Worm (Caenorhabditis elegans) whole organism, young adult: ENCODE data around the gene W04G3.13.

Experiments
- C06A6.2 ChIP-seq: fragments of 200-800 bp; sonication (Bioruptor generic); conservative IDR thresholded peaks from 2 replicates; pipeline ENCODE4 v1.3.6; 2022; ENCODE audit warnings: missing genetic modification characterization, missing compliant biosample characterization
- F37B4.10 ChIP-seq: fragments of 200-800 bp; sonication (Bioruptor generic); IDR thresholded peaks from 2 replicates; pipeline ENCODE4 v1.3.6; 2022; ENCODE audit warnings: missing genetic modification characterization, missing compliant biosample characterization
- F39B2.1 ChIP-seq: fragments of 200-800 bp; sonication (Bioruptor generic); IDR thresholded peaks from 2 replicates; pipeline ENCODE4 v1.3.6; 2022; ENCODE audit warnings: missing genetic modification reagents, missing genetic modification characterization, missing compliant biosample characterization
- F52B5.7 ChIP-seq: sonication (generic microtip); optimal IDR thresholded peaks from 2 replicates; lab custom pipeline; 2016; ENCODE audit warnings: mild to moderate bottlenecking, missing genetic modification characterization, missing compliant biosample characterization
- K12H6.12 ChIP-seq: fragments of 200-800 bp; sonication (Bioruptor generic); optimal IDR thresholded peaks from 2 replicates; lab custom pipeline; 2018; ENCODE audit warnings: mild to moderate bottlenecking, missing genetic modification characterization, missing compliant biosample characterization
- Y53F4B.3 ChIP-seq: fragments of 200-800 bp; sonication (Bioruptor generic); IDR thresholded peaks from 2 replicates; pipeline ENCODE4 v1.3.6; 2022; ENCODE audit warnings: missing genetic modification reagents, missing genetic modification characterization, missing compliant biosample characterization
- Y67H2A.10 ChIP-seq: fragments of 200-800 bp; sonication (Bioruptor generic); conservative IDR thresholded peaks from 2 replicates; pipeline ENCODE4 v1.3.6; 2022; ENCODE audit warnings: missing genetic modification reagents, missing genetic modification characterization, missing compliant biosample characterization
- Y95B8A.8 ChIP-seq: fragments of 200-800 bp; sonication (Bioruptor generic); IDR thresholded peaks from 2 replicates; pipeline ENCODE4 v1.3.6; 2022; ENCODE audit warnings: missing genetic modification reagents, missing genetic modification characterization, missing compliant biosample characterization
- akir-1 ChIP-seq: fragments of 200-800 bp; sonication (Bioruptor generic); optimal IDR thresholded peaks from 2 replicates; lab custom pipeline; 2018; ENCODE audit warnings: mild to moderate bottlenecking, missing genetic modification characterization, moderate library complexity, missing compliant biosample characterization
- athp-1 ChIP-seq: sonication (generic microtip); optimal IDR thresholded peaks from 2 replicates; lab custom pipeline; 2017; ENCODE audit warnings: mild to moderate bottlenecking, missing genetic modification characterization, missing compliant biosample characterization
- attf-3 ChIP-seq: fragments of 200-800 bp; sonication (Bioruptor generic); conservative IDR thresholded peaks from 2 replicates; pipeline ENCODE4 v1.3.6; 2022; ENCODE audit warnings: missing genetic modification reagents, missing genetic modification characterization, missing compliant biosample characterization
- attf-6 ChIP-seq: fragments of 200-800 bp; sonication (Bioruptor generic); IDR thresholded peaks from 2 replicates; pipeline ENCODE4 v1.3.6; 2022; ENCODE audit warnings: missing genetic modification reagents, missing genetic modification characterization, missing compliant biosample characterization
- cebp-2 ChIP-seq: fragments of 200-800 bp; sonication (Bioruptor generic); IDR thresholded peaks from 2 replicates; pipeline ENCODE4 v1.3.6; 2022; ENCODE audit warnings: missing genetic modification characterization, missing compliant biosample characterization
- ceh-79 ChIP-seq: sonication (generic microtip); optimal IDR thresholded peaks from 2 replicates; lab custom pipeline; 2017; ENCODE audit warnings: mild to moderate bottlenecking, missing genetic modification characterization, missing compliant biosample characterization
- ceh-91 ChIP-seq: fragments of 200-800 bp; sonication (Bioruptor generic); IDR thresholded peaks from 2 replicates; pipeline ENCODE4 v1.3.6; 2022; ENCODE audit warnings: missing genetic modification reagents, missing genetic modification characterization, missing compliant biosample characterization
- dox-1 ChIP-seq: fragments of 200-800 bp; sonication (Bioruptor generic); IDR thresholded peaks from 2 replicates; pipeline ENCODE4 v1.3.6; 2022; ENCODE audit warnings: missing genetic modification reagents, missing genetic modification characterization, missing compliant biosample characterization
- egl-18 ChIP-seq: fragments of 200-800 bp; sonication (Bioruptor generic); IDR thresholded peaks from 2 replicates; pipeline ENCODE4 v1.3.6; 2022; ENCODE audit warnings: missing genetic modification reagents, missing genetic modification characterization, missing compliant biosample characterization
- egl-44 ChIP-seq: fragments of 200-800 bp; sonication (Bioruptor generic); IDR thresholded peaks from 2 replicates; pipeline ENCODE4 v1.3.6; 2022; ENCODE audit warnings: missing genetic modification reagents, missing genetic modification characterization, missing compliant biosample characterization
- egrh-3 ChIP-seq: fragments of 200-800 bp; sonication (Bioruptor generic); IDR thresholded peaks from 2 replicates; pipeline ENCODE4 v1.3.6; 2022; ENCODE audit warnings: missing genetic modification reagents, missing genetic modification characterization, missing compliant biosample characterization
- ekl-4 ChIP-seq: fragments of 200-800 bp; sonication (Bioruptor generic); IDR thresholded peaks from 2 replicates; pipeline ENCODE4 v1.3.6; 2022; ENCODE audit warnings: missing genetic modification reagents, missing genetic modification characterization, missing compliant biosample characterization
- fkh-3 ChIP-seq: sonication (generic microtip); optimal IDR thresholded peaks from 2 replicates; lab custom pipeline; 2016; ENCODE audit warnings: mild to moderate bottlenecking, missing genetic modification characterization, missing compliant biosample characterization
- gei-17 ChIP-seq: fragments of 200-800 bp; sonication (Bioruptor generic); optimal IDR thresholded peaks from 2 replicates; lab custom pipeline; 2018; ENCODE audit warnings: mild to moderate bottlenecking, missing genetic modification characterization, missing compliant biosample characterization
- hlh-12 ChIP-seq: sonication (generic microtip); optimal IDR thresholded peaks from 2 replicates; lab custom pipeline; 2016; ENCODE audit warnings: missing genetic modification characterization, missing compliant biosample characterization
- hmg-1.2 ChIP-seq: fragments of 200-800 bp; sonication (Bioruptor generic); IDR thresholded peaks from 2 replicates; pipeline ENCODE4 v1.3.6; 2022; ENCODE audit warnings: missing genetic modification reagents, missing genetic modification characterization, missing compliant biosample characterization
- hmg-20 ChIP-seq: fragments of 200-800 bp; sonication (Bioruptor generic); IDR thresholded peaks from 2 replicates; pipeline ENCODE4 v1.3.6; 2022; ENCODE audit warnings: missing genetic modification reagents, missing genetic modification characterization, missing compliant biosample characterization
- hsf-1 ChIP-seq: fragments of 200-800 bp; sonication (Bioruptor generic); IDR thresholded peaks from 2 replicates; pipeline ENCODE4 v1.3.6; 2022; ENCODE audit warnings: missing genetic modification reagents, missing genetic modification characterization, missing compliant biosample characterization
- let-607 ChIP-seq, 2 experiments: fragments of 200-800 bp in 1 of 2; sonication (Bioruptor generic) in 1 of 2; sonication (generic microtip) in 1 of 2; optimal IDR thresholded peaks; 2 replicates each; lab custom pipeline; 2016 to 2018; ENCODE audit warnings: mild to moderate bottlenecking in 2 of 2, missing compliant biosample characterization in 2 of 2, missing genetic modification characterization in 2 of 2, moderate library complexity in 2 of 2, missing genotype in 1 of 2
- lin-35 ChIP-seq, 3 experiments: fragments of 150-350 bp in 2 of 3; sonication (generic microtip) in 1 of 3; optimal IDR thresholded peaks; 2 replicates each; lab custom pipeline; 2014 to 2018; ENCODE audit warnings: missing biosample characterization in 3 of 3, missing genetic modification characterization in 3 of 3, missing genetic modification reagents in 3 of 3
- lsl-1 ChIP-seq: fragments of 200-800 bp; sonication (Bioruptor generic); optimal IDR thresholded peaks from 2 replicates; lab custom pipeline; 2018; ENCODE audit warnings: mild to moderate bottlenecking, missing genetic modification characterization, moderate library complexity, missing compliant biosample characterization
- lsy-27 ChIP-seq: sonication (generic microtip); optimal IDR thresholded peaks from 2 replicates; lab custom pipeline; 2017; ENCODE audit warnings: missing genetic modification characterization, mild to moderate bottlenecking, missing compliant biosample characterization, antibody characterized with exemption, missing genotype, borderline replicate concordance; ENCODE audit not compliant: insufficient read depth
- madf-6 ChIP-seq: fragments of 200-800 bp; sonication (Bioruptor generic); IDR thresholded peaks from 2 replicates; pipeline ENCODE4 v1.3.6; 2022; ENCODE audit warnings: missing genetic modification reagents, missing genetic modification characterization, missing compliant biosample characterization
- mes-4 ChIP-seq: sonication (generic microtip); optimal IDR thresholded peaks from 2 replicates; lab custom pipeline; 2016; ENCODE audit warnings: missing genotype, missing genetic modification characterization, missing compliant biosample characterization
- nfyb-1 ChIP-seq: fragments of 200-800 bp; sonication (Bioruptor generic); IDR thresholded peaks from 2 replicates; pipeline ENCODE4 v1.3.6; 2022; ENCODE audit warnings: missing genetic modification reagents, missing genetic modification characterization, missing compliant biosample characterization
- nhr-120 ChIP-seq: fragments of 200-800 bp; sonication (Bioruptor generic); IDR thresholded peaks from 2 replicates; pipeline ENCODE4 v1.3.6; 2022; ENCODE audit warnings: missing genetic modification characterization, missing compliant biosample characterization
- nhr-179 ChIP-seq: sonication (generic microtip); optimal IDR thresholded peaks from 2 replicates; lab custom pipeline; 2016; ENCODE audit warnings: mild to moderate bottlenecking, missing genetic modification characterization, missing compliant biosample characterization
- rcor-1 ChIP-seq: fragments of 200-800 bp; sonication (Bioruptor generic); IDR thresholded peaks from 2 replicates; pipeline ENCODE4 v1.3.6; 2022; ENCODE audit warnings: missing genetic modification reagents, missing genetic modification characterization, missing compliant biosample characterization
- rec-8 ChIP-seq, 2 experiments: sonication (generic microtip); optimal IDR thresholded peaks; 2 replicates each; lab custom pipeline; 2016; ENCODE audit warnings: mild to moderate bottlenecking in 2 of 2, missing genetic modification characterization in 2 of 2, missing genetic modification reagents in 2 of 2, missing genotype in 2 of 2, missing biosample characterization in 1 of 2, missing compliant biosample characterization in 1 of 2, moderate library complexity in 1 of 2
- somi-1 ChIP-seq: fragments of 200-800 bp; sonication (Bioruptor generic); optimal IDR thresholded peaks from 2 replicates; lab custom pipeline; 2018; ENCODE audit warnings: mild to moderate bottlenecking, missing genetic modification characterization, missing compliant biosample characterization
- sptf-2 ChIP-seq: fragments of 200-800 bp; sonication (Bioruptor generic); optimal IDR thresholded peaks from 2 replicates; lab custom pipeline; 2018; ENCODE audit warnings: mild to moderate bottlenecking, missing genetic modification characterization, missing compliant biosample characterization
- xnd-1 ChIP-seq: sonication (generic microtip); optimal IDR thresholded peaks from 2 replicates; lab custom pipeline; 2016; ENCODE audit warnings: missing genotype, missing genetic modification reagents, missing genetic modification characterization, missing compliant biosample characterization
- zim-3 ChIP-seq: sonication (generic microtip); optimal IDR thresholded peaks from 2 replicates; lab custom pipeline; 2017; ENCODE audit warnings: mild to moderate bottlenecking, missing genetic modification characterization, moderate library complexity, missing compliant biosample characterization
- ztf-26 ChIP-seq: sonication (generic microtip); optimal IDR thresholded peaks from 2 replicates; lab custom pipeline; 2017; ENCODE audit warnings: missing genetic modification characterization, missing compliant biosample characterization
- ztf-6 ChIP-seq: fragments of 200-800 bp; sonication (Bioruptor generic); IDR thresholded peaks from 2 replicates; pipeline ENCODE4 v1.3.6; 2022; ENCODE audit warnings: missing genetic modification reagents, missing genetic modification characterization, missing compliant biosample characterization

Gene W04G3.13

ce11 chrX:11059744-11060143 is 19.8 kb downstream of the W04G3.13 start, which contains the start of gene lpr-6:
Gene lpr-6, plus strand, starts transcription at chrX:11059994.
- no peak for TF ChIP-seq ekl-4 (GFP tag; lab: Robert Waterston, UW)
- no peak for TF ChIP-seq egl-44
- TF ChIP-seq Y67H2A.10 (GFP tag; lab: Robert Waterston, UW): no peak
- no peak for TF ChIP-seq ceh-91
- no peak for TF ChIP-seq F37B4.10 (GFP tag; lab: Robert Waterston, UW)
- no peak for TF ChIP-seq lsl-1 (GFP tag; lab: Kevin White, UChicago)
- no peak for TF ChIP-seq hsf-1 (GFP tag; lab: Robert Waterston, UW)
- no peak for TF ChIP-seq athp-1 (tag; lab: Kevin White, UChicago)
- no peak for TF ChIP-seq attf-6 (GFP tag; lab: Robert Waterston, UW)

DNA sequence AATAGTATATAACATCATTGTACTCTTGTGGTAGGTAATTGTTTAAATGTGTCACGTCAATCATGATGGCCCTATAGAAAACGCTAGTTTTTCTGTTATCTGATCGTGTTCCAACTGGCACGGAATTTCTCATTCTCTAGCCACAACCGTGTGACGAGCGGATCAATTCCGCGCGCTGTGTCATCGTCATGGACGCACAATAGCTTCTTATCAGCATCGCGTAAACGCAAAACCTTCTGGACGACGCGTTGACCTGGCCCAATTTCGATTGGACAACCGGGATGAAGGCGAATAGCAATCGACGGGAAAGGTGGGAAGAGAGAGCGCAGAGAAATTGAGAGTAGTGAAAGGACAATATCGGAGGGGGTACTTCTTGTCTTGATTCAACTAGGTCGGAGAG is 22.5 kb downstream of the W04G3.13 start, which contains the start of gene lpr-3:
Gene lpr-3, plus strand, starts transcription at position 374 of the 400 bp plus-strand sequence.
- no peak for TF ChIP-seq Y53F4B.3
- TF ChIP-seq egl-18 (GFP tag; lab: Robert Waterston, UW): no peak
- TF ChIP-seq F37B4.10 (GFP tag; lab: Robert Waterston, UW): no peak
- TF ChIP-seq attf-6 (GFP tag; lab: Robert Waterston, UW): no peak
- TF ChIP-seq somi-1 (GFP tag; lab: Kevin White, UChicago): no peak
- no peak for TF ChIP-seq xnd-1
- no peak for TF ChIP-seq F52B5.7 (tag; lab: Kevin White, UChicago)
- no peak for TF ChIP-seq sptf-2 (GFP tag; lab: Kevin White, UChicago)
- TF ChIP-seq dox-1: no peak
- no peak for TF ChIP-seq nfyb-1 (GFP tag; lab: Robert Waterston, UW)
- TF ChIP-seq ceh-79 (tag; lab: Kevin White, UChicago): no peak
- TF ChIP-seq athp-1 (tag; lab: Kevin White, UChicago): no peak
- TF ChIP-seq cebp-2 (GFP tag; lab: Robert Waterston, UW): no peak
- no peak for TF ChIP-seq ekl-4 (GFP tag; lab: Robert Waterston, UW)
- TF ChIP-seq, all 124 proteins: peak for 0

DNA sequence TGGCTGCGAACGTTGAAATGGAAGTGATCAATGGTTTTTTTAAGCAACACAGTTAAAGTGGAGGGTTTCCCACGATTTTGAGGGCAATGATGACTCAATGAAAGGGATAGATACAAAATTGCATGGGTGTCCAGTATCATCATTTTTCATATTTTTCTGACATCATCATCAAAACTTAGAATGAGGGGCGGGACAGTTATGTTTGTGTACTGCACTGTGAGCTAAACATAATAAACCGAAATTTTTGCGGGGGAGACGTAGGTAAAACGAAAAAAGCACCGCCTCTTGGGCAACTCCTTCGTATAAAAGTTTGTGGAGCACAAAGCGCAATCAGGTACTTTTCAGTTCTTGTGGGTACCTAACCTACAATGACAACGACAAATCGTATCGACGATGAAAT is 26.0 kb downstream of the W04G3.13 start, which contains the start of gene C09F12.2:
Gene C09F12.2, plus strand, starts transcription at position 301 of the 400 bp plus-strand sequence.
- no peak for TF ChIP-seq nhr-120
- TF ChIP-seq athp-1 (tag; lab: Kevin White, UChicago): no peak
- TF ChIP-seq rec-8 (tag; optimal IDR thresholded peaks at IDR 0.05; lab: Kevin White, UChicago): no peak
- TF ChIP-seq K12H6.12 (tag; lab: Kevin White, UChicago): no peak
- TF ChIP-seq ztf-6 (GFP tag; lab: Robert Waterston, UW): no peak
- no peak for TF ChIP-seq Y95B8A.8 (GFP tag; lab: Robert Waterston, UW)
- no peak for TF ChIP-seq lin-35 (GFP tag; optimal IDR thresholded peaks at IDR 0.05; lab: Kevin White, UChicago)
- TF ChIP-seq F39B2.1 (GFP tag; lab: Robert Waterston, UW): no peak
- TF ChIP-seq madf-6 (GFP tag; lab: Robert Waterston, UW): no peak
- no peak for TF ChIP-seq ztf-26 (tag; lab: Kevin White, UChicago)
- no peak for TF ChIP-seq C06A6.2
- no peak for TF ChIP-seq let-607 (tag; optimal IDR thresholded peaks at IDR 0.05; lab: Kevin White, UChicago)
- no peak for TF ChIP-seq zim-3 (tag; lab: Kevin White, UChicago)

DNA sequence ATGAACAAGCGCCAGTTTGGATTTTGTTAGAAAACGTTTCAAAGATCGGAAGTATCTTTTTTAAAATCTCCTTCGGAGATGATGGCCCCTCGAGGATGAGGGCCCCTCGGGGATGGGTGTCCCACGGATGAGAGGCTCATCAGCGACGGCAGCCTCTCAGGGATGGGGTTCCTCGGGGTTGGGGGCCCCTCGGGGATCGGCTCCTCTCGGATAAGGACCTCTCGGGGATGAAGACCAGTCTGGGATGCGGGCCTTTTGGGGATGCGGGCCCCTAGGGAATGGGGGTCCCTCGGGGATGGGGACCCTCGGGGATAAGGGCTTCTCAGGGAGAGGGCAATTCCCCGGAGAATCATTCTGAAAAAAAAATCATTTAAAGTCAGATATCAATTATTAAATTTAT is 29.2 kb downstream of the W04G3.13 start:
- TF ChIP-seq lsy-27: no peak
- peak; percentile 50; the same call in 1 of the 2 replicates for TF ChIP-seq ekl-4 (GFP tag; lab: Robert Waterston, UW)
- no peak for TF ChIP-seq gei-17 (GFP tag; lab: Kevin White, UChicago)
- no peak for TF ChIP-seq hmg-20 (GFP tag; lab: Robert Waterston, UW)
- TF ChIP-seq attf-3 (GFP tag; lab: Robert Waterston, UW): no peak
- no peak for TF ChIP-seq akir-1 (GFP tag; lab: Kevin White, UChicago)
- no peak for TF ChIP-seq nhr-179 (tag; lab: Kevin White, UChicago)
- no peak for TF ChIP-seq F39B2.1 (GFP tag; lab: Robert Waterston, UW)
- no peak for TF ChIP-seq rcor-1 (GFP tag; lab: Robert Waterston, UW)
- TF ChIP-seq egrh-3 (GFP tag; lab: Robert Waterston, UW): peak; percentile 94
- no peak for TF ChIP-seq mes-4
- no peak for TF ChIP-seq hlh-12 (tag; lab: Kevin White, UChicago)
- TF ChIP-seq hmg-1.2 (GFP tag; lab: Robert Waterston, UW): no peak
- no peak for TF ChIP-seq fkh-3 (tag; lab: Kevin White, UChicago)
- no peak for TF ChIP-seq egl-18 (GFP tag; lab: Robert Waterston, UW)
